Worm (Caenorhabditis elegans) whole organism, L4 larva: ENCODE data around the gene F57F5.3.
A peak's percentile ranks its signal among the peaks of the same experiment; 100 is the strongest.

ENCODE experiments used
- F26F4.8 ChIP-seq: fragments of 200-800 bp; sonication (Bioruptor generic); conservative IDR thresholded peaks from 2 replicates; pipeline ENCODE4 v1.3.6; 2022; ENCODE audit warnings: missing genetic modification characterization, missing compliant biosample characterization
- F37D6.2 ChIP-seq: sonication (generic microtip); optimal IDR thresholded peaks from 2 replicates; lab custom pipeline; 2016; ENCODE audit warnings: mild to moderate bottlenecking, missing genetic modification characterization, missing compliant biosample characterization
- F49E8.2 ChIP-seq: sonication (generic microtip); optimal IDR thresholded peaks from 2 replicates; lab custom pipeline; 2016; ENCODE audit warnings: missing compliant biosample characterization, mild to moderate bottlenecking, missing genetic modification characterization, borderline replicate concordance
- T26A8.4 ChIP-seq: fragments of 200-800 bp; sonication (Bioruptor generic); IDR thresholded peaks from 2 replicates; pipeline ENCODE4 v1.3.6; 2022; ENCODE audit warnings: missing genetic modification characterization, missing compliant biosample characterization
- Y48G9A.11 ChIP-seq: fragments of 200-800 bp; sonication (Bioruptor generic); IDR thresholded peaks from 2 replicates; pipeline ENCODE4 v1.3.6; 2022; ENCODE audit warnings: missing genetic modification reagents, missing genetic modification characterization, missing compliant biosample characterization
- Y5F2A.4 ChIP-seq: fragments of 200-800 bp; sonication (Bioruptor generic); optimal IDR thresholded peaks from 2 replicates; lab custom pipeline; 2018; ENCODE audit warnings: mild to moderate bottlenecking, missing genetic modification characterization, missing compliant biosample characterization
- ZK546.5 ChIP-seq, 2 experiments: sonication (generic microtip); optimal IDR thresholded peaks; 2 replicates each; lab custom pipeline; 2017; ENCODE audit warnings: missing biosample characterization in 2 of 2, missing genetic modification characterization in 2 of 2
- aha-1 ChIP-seq: fragments of 150-350 bp; peaks from one replicate; lab custom pipeline; 2014; ENCODE audit warnings: missing biosample characterization, missing genetic modification characterization
- aly-2 ChIP-seq: sonication (generic microtip); optimal IDR thresholded peaks from 2 replicates; lab custom pipeline; 2018; ENCODE audit warnings: missing biosample characterization, missing genetic modification characterization
- attf-4 ChIP-seq: sonication (generic microtip); optimal IDR thresholded peaks from 3 replicates; lab custom pipeline; 2017; ENCODE audit warnings: missing biosample characterization, missing genetic modification characterization
- ceh-28 ChIP-seq: fragments of 150-350 bp; optimal IDR thresholded peaks from 2 replicates; lab custom pipeline; 2014; ENCODE audit warnings: missing biosample characterization, missing genetic modification reagents, missing genetic modification characterization
- ceh-32 ChIP-seq: sonication (generic microtip); optimal IDR thresholded peaks from 2 replicates; lab custom pipeline; 2016; ENCODE audit warnings: mild to moderate bottlenecking, missing genetic modification characterization, missing compliant biosample characterization; ENCODE audit not compliant: poor library complexity
- ceh-44 ChIP-seq: fragments of 200-800 bp; sonication (Bioruptor generic); IDR thresholded peaks from 2 replicates; pipeline ENCODE4 v1.3.6; 2022; ENCODE audit warnings: missing genetic modification reagents, missing genetic modification characterization, missing compliant biosample characterization
- ceh-62 ChIP-seq: sonication (generic microtip); optimal IDR thresholded peaks from 2 replicates; lab custom pipeline; 2017; ENCODE audit warnings: missing biosample characterization, missing genetic modification characterization
- ctbp-1 ChIP-seq: fragments of 200-800 bp; sonication (Bioruptor generic); IDR thresholded peaks from 2 replicates; pipeline ENCODE4 v1.3.6; 2022; ENCODE audit warnings: missing genetic modification reagents, missing genetic modification characterization, missing compliant biosample characterization
- daf-12 ChIP-seq: fragments of 150-350 bp; optimal IDR thresholded peaks from 2 replicates; lab custom pipeline; 2014; ENCODE audit warnings: missing biosample characterization, missing genetic modification reagents, missing genetic modification characterization
- daf-19 ChIP-seq: fragments of 200-800 bp; sonication (Bioruptor generic); conservative IDR thresholded peaks from 2 replicates; pipeline ENCODE4 v1.3.6; 2022; ENCODE audit warnings: missing genetic modification characterization, missing compliant biosample characterization
- daf-8 ChIP-seq: fragments of 200-800 bp; sonication (Bioruptor generic); IDR thresholded peaks from 2 replicates; pipeline ENCODE4 v1.3.6; 2022; ENCODE audit warnings: missing genetic modification characterization, missing compliant biosample characterization
- dmd-9 ChIP-seq: fragments of 200-800 bp; sonication (Bioruptor generic); IDR thresholded peaks from 2 replicates; pipeline ENCODE4 v1.3.6; 2022; ENCODE audit warnings: missing genetic modification reagents, missing genetic modification characterization, missing compliant biosample characterization
- duxl-1 ChIP-seq: sonication (generic microtip); optimal IDR thresholded peaks from 2 replicates; lab custom pipeline; 2016; ENCODE audit warnings: mild to moderate bottlenecking, missing genetic modification characterization, moderate library complexity, missing compliant biosample characterization; ENCODE audit not compliant: poor library complexity
- egl-27 ChIP-seq: sonication (generic microtip); optimal IDR thresholded peaks from 3 replicates; lab custom pipeline; 2017; ENCODE audit warnings: missing biosample characterization, missing genetic modification reagents, missing genetic modification characterization
- fkh-10 ChIP-seq: fragments of 150-350 bp; optimal IDR thresholded peaks from 2 replicates; lab custom pipeline; 2014; ENCODE audit warnings: missing biosample characterization, missing genetic modification reagents, missing genetic modification characterization
- fos-1 ChIP-seq: fragments of 150-350 bp; optimal IDR thresholded peaks from 2 replicates; lab custom pipeline; 2014; ENCODE audit warnings: missing biosample characterization, missing genetic modification characterization
- gei-8 ChIP-seq: fragments of 200-800 bp; sonication (Bioruptor generic); optimal IDR thresholded peaks from 2 replicates; lab custom pipeline; 2018; ENCODE audit warnings: mild to moderate bottlenecking, missing genetic modification characterization, missing compliant biosample characterization
- hif-1 ChIP-seq, 2 experiments: sonication (generic microtip); optimal IDR thresholded peaks; 2 replicates each; lab custom pipeline; 2016 to 2017; ENCODE audit warnings: missing compliant biosample characterization in 2 of 2, missing genetic modification characterization in 2 of 2, missing genetic modification reagents in 2 of 2, missing genotype in 2 of 2, mild to moderate bottlenecking in 1 of 2
- hlh-30 ChIP-seq: sonication (generic microtip); optimal IDR thresholded peaks from 2 replicates; lab custom pipeline; 2017; ENCODE audit warnings: antibody characterized with exemption, mild to moderate bottlenecking, missing genetic modification characterization, missing compliant biosample characterization; ENCODE audit not compliant: insufficient read depth
- hmg-1.1 ChIP-seq: fragments of 200-800 bp; sonication (Bioruptor generic); IDR thresholded peaks from 2 replicates; pipeline ENCODE4 v1.3.6; 2022; ENCODE audit warnings: missing genetic modification reagents, missing genetic modification characterization, missing compliant biosample characterization
- lin-1 ChIP-seq: fragments of 200-800 bp; sonication (Bioruptor generic); IDR thresholded peaks from 2 replicates; pipeline ENCODE4 v1.3.6; 2022; ENCODE audit warnings: missing genetic modification reagents, missing genetic modification characterization, missing compliant biosample characterization
- lin-13 ChIP-seq: fragments of 150-350 bp; optimal IDR thresholded peaks from 2 replicates; lab custom pipeline; 2014; ENCODE audit warnings: missing biosample characterization, missing genetic modification reagents, missing genetic modification characterization
- lin-38 ChIP-seq: fragments of 200-800 bp; sonication (Bioruptor generic); IDR thresholded peaks from 2 replicates; pipeline ENCODE4 v1.3.6; 2022; ENCODE audit warnings: missing genetic modification reagents, missing genetic modification characterization, missing compliant biosample characterization
- lin-39 ChIP-seq: fragments of 150-350 bp; optimal IDR thresholded peaks from 2 replicates; lab custom pipeline; 2014; ENCODE audit warnings: missing biosample characterization, missing genetic modification reagents, missing genetic modification characterization
- lir-3 ChIP-seq: sonication (generic microtip); optimal IDR thresholded peaks from 2 replicates; lab custom pipeline; 2016; ENCODE audit warnings: mild to moderate bottlenecking, missing genetic modification characterization, missing compliant biosample characterization
- lsy-2 ChIP-seq, 2 experiments: fragments of 150-350 bp in 1 of 2; sonication (generic microtip) in 1 of 2; optimal IDR thresholded peaks; 2 replicates each; lab custom pipeline; 2014 to 2017; ENCODE audit warnings: missing biosample characterization in 2 of 2, missing genetic modification characterization in 2 of 2
- mes-2 ChIP-seq: sonication (generic microtip); optimal IDR thresholded peaks from 2 replicates; lab custom pipeline; 2016; ENCODE audit warnings: missing genotype, mild to moderate bottlenecking, missing genetic modification characterization, missing compliant biosample characterization; ENCODE audit not compliant: poor library complexity, severe bottlenecking
- mxl-3 ChIP-seq: fragments of 200-800 bp; sonication (Bioruptor generic); optimal IDR thresholded peaks from 2 replicates; lab custom pipeline; 2018; ENCODE audit warnings: mild to moderate bottlenecking, missing genetic modification characterization, missing compliant biosample characterization
- nhr-41 ChIP-seq: fragments of 200-800 bp; sonication (Bioruptor generic); IDR thresholded peaks from 2 replicates; pipeline ENCODE4 v1.3.6; 2022; ENCODE audit warnings: missing genetic modification reagents, missing genetic modification characterization, missing compliant biosample characterization
- nhr-77 ChIP-seq: fragments of 150-350 bp; optimal IDR thresholded peaks from 2 replicates; lab custom pipeline; 2014; ENCODE audit warnings: missing biosample characterization, missing genetic modification characterization
- pha-4 ChIP-seq, 2 experiments: fragments of 150-350 bp in 1 of 2; fragments of 200-800 bp in 1 of 2; sonication (Bioruptor generic) in 1 of 2; IDR thresholded peaks in 1 of 2; optimal IDR thresholded peaks in 1 of 2; 2 replicates each; pipeline versions ENCODE4 v1.3.6 to Lab custom; 2014 to 2022; ENCODE audit warnings: missing genetic modification characterization in 2 of 2, missing genetic modification reagents in 2 of 2, missing biosample characterization in 1 of 2, missing compliant biosample characterization in 1 of 2
- pqm-1 ChIP-seq: sonication (generic microtip); optimal IDR thresholded peaks from 2 replicates; lab custom pipeline; 2017; ENCODE audit warnings: missing biosample characterization, missing genetic modification characterization
- rbr-2 ChIP-seq: sonication (generic microtip); optimal IDR thresholded peaks from 2 replicates; lab custom pipeline; 2016; ENCODE audit warnings: missing genotype, missing genetic modification characterization, missing compliant biosample characterization
- saeg-2 ChIP-seq: fragments of 200-800 bp; sonication (Bioruptor generic); IDR thresholded peaks from 2 replicates; pipeline ENCODE4 v1.3.6; 2022; ENCODE audit warnings: missing genetic modification reagents, missing genetic modification characterization, missing compliant biosample characterization
- sdz-12 ChIP-seq: fragments of 200-800 bp; sonication (Bioruptor generic); optimal IDR thresholded peaks from 2 replicates; lab custom pipeline; 2018; ENCODE audit warnings: mild to moderate bottlenecking, missing genetic modification characterization, missing compliant biosample characterization
- skn-1 ChIP-seq: fragments of 150-350 bp; optimal IDR thresholded peaks from 2 replicates; lab custom pipeline; 2014; ENCODE audit warnings: missing biosample characterization, missing genetic modification characterization
- spr-1 ChIP-seq: sonication (generic microtip); optimal IDR thresholded peaks from 2 replicates; lab custom pipeline; 2016; ENCODE audit warnings: mild to moderate bottlenecking, missing genetic modification characterization, missing compliant biosample characterization
- unc-39 ChIP-seq: sonication (generic microtip); optimal IDR thresholded peaks from 2 replicates; lab custom pipeline; 2017; ENCODE audit warnings: missing biosample characterization, missing genetic modification characterization
- zfp-3 ChIP-seq: fragments of 200-800 bp; sonication (Bioruptor generic); conservative IDR thresholded peaks from 2 replicates; pipeline ENCODE4 v1.3.6; 2022; ENCODE audit warnings: missing genetic modification reagents, missing genetic modification characterization, missing compliant biosample characterization
- zip-11 ChIP-seq: fragments of 200-800 bp; sonication (Bioruptor generic); IDR thresholded peaks from 2 replicates; pipeline ENCODE4 v1.3.6; 2022; ENCODE audit warnings: missing genetic modification characterization, missing compliant biosample characterization
- ztf-7 ChIP-seq: fragments of 150-350 bp; optimal IDR thresholded peaks from 2 replicates; lab custom pipeline; 2014; ENCODE audit warnings: missing biosample characterization, missing genetic modification characterization

The F57F5.3 gene

ce11 chrV:11990511-11991127 lies 15.8 kb downstream of the F57F5.3 start (continued):
- TF ChIP-seq hlh-30 (tag; lab: Kevin White, UChicago): no peak
- no peak for TF ChIP-seq nhr-77 (tag; lab: Kevin White, UChicago)
- no peak for TF ChIP-seq lsy-2 (tag; optimal IDR thresholded peaks at IDR 0.05; lab: Kevin White, UChicago)
- peak; percentile 51; the same call in 1 of the 2 replicates for TF ChIP-seq T26A8.4 (GFP tag; lab: Robert Waterston, UW)
- TF ChIP-seq zip-11 (GFP tag; lab: Robert Waterston, UW): no peak
- TF ChIP-seq F37D6.2 (tag; lab: Kevin White, UChicago): no peak
- no peak for TF ChIP-seq egl-27
- no peak for TF ChIP-seq aha-1 (tag; lab: Kevin White, UChicago)
- TF ChIP-seq mxl-3 (GFP tag; lab: Kevin White, UChicago): no peak
- no peak for TF ChIP-seq lin-39 (tag; lab: Kevin White, UChicago)
- no peak for TF ChIP-seq F49E8.2 (tag; lab: Kevin White, UChicago)
- peak; percentile 65; the same call in 1 of the 2 replicates for TF ChIP-seq ctbp-1 (GFP tag; lab: Robert Waterston, UW)
- no peak for TF ChIP-seq ztf-7 (tag; lab: Kevin White, UChicago)
- no peak for TF ChIP-seq lin-13 (GFP tag; lab: Kevin White, UChicago)
- no peak for TF ChIP-seq attf-4 (tag; lab: Kevin White, UChicago)
- TF ChIP-seq lir-3 (tag; lab: Kevin White, UChicago): no peak
- TF ChIP-seq duxl-1 (tag; lab: Kevin White, UChicago): no peak
- TF ChIP-seq hif-1 (tag; optimal IDR thresholded peaks at IDR 0.05; lab: Kevin White, UChicago): no peak
- no peak for TF ChIP-seq ceh-28
- TF ChIP-seq pha-4 (GFP tag; IDR thresholded peaks at IDR 0.05; lab: Robert Waterston, UW): no peak
- TF ChIP-seq pha-4 (tag; optimal IDR thresholded peaks at IDR 0.05; lab: Kevin White, UChicago): no peak
- no peak for TF ChIP-seq rbr-2 (tag; lab: Kevin White, UChicago)
- peak; percentile 27 for TF ChIP-seq mes-2 (tag; lab: Kevin White, UChicago)
- no peak for TF ChIP-seq F26F4.8 (GFP tag; lab: Robert Waterston, UW)
- no peak for TF ChIP-seq daf-19 (GFP tag; lab: Robert Waterston, UW)
- TF ChIP-seq daf-12 (tag; lab: Kevin White, UChicago): no peak
- no peak for TF ChIP-seq Y5F2A.4
- TF ChIP-seq nhr-41: no peak
- TF ChIP-seq ceh-44 (GFP tag; lab: Robert Waterston, UW): no peak
- TF ChIP-seq saeg-2: no peak
- no peak for TF ChIP-seq ceh-32 (tag; lab: Kevin White, UChicago)
- TF ChIP-seq pqm-1 (tag; lab: Kevin White, UChicago): no peak
- no peak for TF ChIP-seq daf-8 (GFP tag; lab: Robert Waterston, UW)
- no peak for TF ChIP-seq ceh-62 (tag; lab: Kevin White, UChicago)
- no peak for TF ChIP-seq aly-2 (tag; lab: Kevin White, UChicago)
- no peak for TF ChIP-seq dmd-9 (GFP tag; lab: Robert Waterston, UW)
- TF ChIP-seq lin-38 (GFP tag; lab: Robert Waterston, UW): peak; percentile 44
- no peak for TF ChIP-seq sdz-12 (GFP tag; lab: Kevin White, UChicago)
- TF ChIP-seq fkh-10 (GFP tag; lab: Kevin White, UChicago): peak; percentile 52
- no peak for TF ChIP-seq ZK546.5 (tag; optimal IDR thresholded peaks at IDR 0.05; lab: Kevin White, UChicago)
- TF ChIP-seq Y48G9A.11 (GFP tag; lab: Robert Waterston, UW): no peak
- no peak for TF ChIP-seq hmg-1.1 (GFP tag; lab: Robert Waterston, UW)
- no peak for TF ChIP-seq lin-1
- TF ChIP-seq gei-8: no peak
- TF ChIP-seq spr-1 (tag; lab: Kevin White, UChicago): no peak
- TF ChIP-seq unc-39: no peak
- TF ChIP-seq fos-1 (tag; lab: Kevin White, UChicago): no peak
- no peak for TF ChIP-seq skn-1 (tag; lab: Kevin White, UChicago)
- TF ChIP-seq zfp-3 (GFP tag; lab: Robert Waterston, UW): no peak
